Worm (Caenorhabditis elegans) whole organism, L1 larva: ENCODE data around the gene T25E4.2.

ENCODE experiments used
- Y116A8C.19 ChIP-seq: sonication (generic microtip); optimal IDR thresholded peaks from 2 replicates; lab custom pipeline; 2016; ENCODE audit warnings: missing compliant biosample characterization, missing genetic modification characterization, borderline replicate concordance
- ces-1 ChIP-seq: fragments of 150-350 bp; optimal IDR thresholded peaks from 2 replicates; lab custom pipeline; 2014; ENCODE audit warnings: missing biosample characterization, missing genetic modification reagents, missing genetic modification characterization
- efl-3 ChIP-seq: fragments of 200-800 bp; sonication (Bioruptor generic); optimal IDR thresholded peaks from 2 replicates; lab custom pipeline; 2018; ENCODE audit warnings: mild to moderate bottlenecking, missing genetic modification characterization, missing compliant biosample characterization
- elt-3 ChIP-seq, 6 experiments: fragments of 150-350 bp in 1 of 6; sonication (generic microtip); optimal IDR thresholded peaks; 2 replicates each; lab custom pipeline; 2017 to 2018; ENCODE audit warnings: missing biosample characterization in 6 of 6, missing genetic modification characterization in 6 of 6, inconsistent platforms in 1 of 6
- fkh-8 ChIP-seq: sonication (generic microtip); optimal IDR thresholded peaks from 2 replicates; lab custom pipeline; 2016; ENCODE audit warnings: mild to moderate bottlenecking, missing genetic modification characterization, missing compliant biosample characterization
- jun-1 ChIP-seq: fragments of 150-350 bp; optimal IDR thresholded peaks from 2 replicates; lab custom pipeline; 2014; ENCODE audit warnings: missing biosample characterization, missing genetic modification reagents, missing genetic modification characterization
- lir-3 ChIP-seq: sonication (generic microtip); optimal IDR thresholded peaks from 2 replicates; lab custom pipeline; 2016; ENCODE audit warnings: mild to moderate bottlenecking, missing genetic modification characterization, moderate library complexity, missing compliant biosample characterization; ENCODE audit not compliant: poor library complexity
- nhr-77 ChIP-seq: fragments of 150-350 bp; optimal IDR thresholded peaks from 2 replicates; lab custom pipeline; 2014; ENCODE audit warnings: missing biosample characterization, missing genetic modification characterization
- skn-1 ChIP-seq: fragments of 150-350 bp; optimal IDR thresholded peaks from 2 replicates; lab custom pipeline; 2014; ENCODE audit warnings: missing biosample characterization, missing genetic modification characterization
- snu-23 ChIP-seq: sonication (generic microtip); optimal IDR thresholded peaks from 2 replicates; lab custom pipeline; 2016; ENCODE audit warnings: missing genetic modification characterization, missing compliant biosample characterization
- zag-1 ChIP-seq: fragments of 150-350 bp; optimal IDR thresholded peaks from 2 replicates; lab custom pipeline; 2014; ENCODE audit warnings: missing biosample characterization, missing genetic modification characterization

- no peak for TF ChIP-seq elt-3 (tag; optimal IDR thresholded peaks at IDR 0.05; lab: Kevin White, UChicago)
- no peak for TF ChIP-seq fkh-8 (tag; lab: Kevin White, UChicago)
- no peak for TF ChIP-seq snu-23 (GFP tag; lab: Kevin White, UChicago)
- TF ChIP-seq efl-3: no peak
- TF ChIP-seq skn-1: no peak
- no peak for TF ChIP-seq zag-1 (tag; lab: Kevin White, UChicago)
- TF ChIP-seq nhr-77 (tag; lab: Kevin White, UChicago): no peak
- no peak for TF ChIP-seq ces-1 (GFP tag; lab: Kevin White, UChicago)
- TF ChIP-seq lir-3 (tag; lab: Kevin White, UChicago): no peak
- no peak for TF ChIP-seq jun-1
- TF ChIP-seq Y116A8C.19 (tag; lab: Kevin White, UChicago): no peak
These were observed 25.8 kb downstream of the T25E4.2 start, which contains the start of gene ins-11 for ce11 chrII:5556431-5556830.
